Worm (Caenorhabditis elegans) whole organism, L4 larva: ENCODE results near the gene C08B6.11.

Source experiments
- F37D6.2 ChIP-seq: sonication (generic microtip); optimal IDR thresholded peaks from 2 replicates; lab custom pipeline; 2016; ENCODE audit warnings: mild to moderate bottlenecking, missing genetic modification characterization, missing compliant biosample characterization
- T20F7.1 ChIP-seq: fragments of 200-800 bp; sonication (Bioruptor generic); optimal IDR thresholded peaks from 2 replicates; lab custom pipeline; 2018; ENCODE audit warnings: mild to moderate bottlenecking, missing genetic modification characterization, missing compliant biosample characterization
- Y5F2A.4 ChIP-seq: fragments of 200-800 bp; sonication (Bioruptor generic); optimal IDR thresholded peaks from 2 replicates; lab custom pipeline; 2018; ENCODE audit warnings: mild to moderate bottlenecking, missing genetic modification characterization, missing compliant biosample characterization
- Y75B8A.6 ChIP-seq: fragments of 200-800 bp; sonication (Bioruptor generic); IDR thresholded peaks from 2 replicates; pipeline ENCODE4 v1.3.6; 2022; ENCODE audit warnings: missing genetic modification reagents, missing genetic modification characterization, missing compliant biosample characterization
- aha-1 ChIP-seq: fragments of 150-350 bp; peaks from one replicate; lab custom pipeline; 2014; ENCODE audit warnings: missing biosample characterization, missing genetic modification characterization
- attf-4 ChIP-seq: sonication (generic microtip); optimal IDR thresholded peaks from 3 replicates; lab custom pipeline; 2017; ENCODE audit warnings: missing biosample characterization, missing genetic modification characterization
- ceh-32 ChIP-seq: sonication (generic microtip); optimal IDR thresholded peaks from 2 replicates; lab custom pipeline; 2016; ENCODE audit warnings: mild to moderate bottlenecking, missing genetic modification characterization, missing compliant biosample characterization; ENCODE audit not compliant: poor library complexity
- cey-2 ChIP-seq: sonication (generic microtip); optimal IDR thresholded peaks from 3 replicates; lab custom pipeline; 2017; ENCODE audit warnings: missing genetic modification characterization, mild to moderate bottlenecking, missing compliant biosample characterization, antibody characterized with exemption, borderline replicate concordance; ENCODE audit not compliant: insufficient read depth
- daf-12 ChIP-seq: fragments of 150-350 bp; optimal IDR thresholded peaks from 2 replicates; lab custom pipeline; 2014; ENCODE audit warnings: missing biosample characterization, missing genetic modification reagents, missing genetic modification characterization
- daf-16 ChIP-seq, 3 experiments: sonication (generic microtip); optimal IDR thresholded peaks; 2 replicates each; lab custom pipeline; 2016 to 2017; ENCODE audit warnings: missing genetic modification characterization in 3 of 3, missing genetic modification reagents in 3 of 3, mild to moderate bottlenecking in 2 of 3, missing compliant biosample characterization in 2 of 3, missing biosample characterization in 1 of 3, moderate library complexity in 1 of 3
- dmd-8 ChIP-seq: fragments of 200-800 bp; sonication (Bioruptor generic); IDR thresholded peaks from 2 replicates; pipeline ENCODE4 v1.3.6; 2022; ENCODE audit warnings: missing genetic modification characterization, missing compliant biosample characterization
- dpl-1 ChIP-seq: fragments of 150-350 bp; optimal IDR thresholded peaks from 2 replicates; lab custom pipeline; 2014; ENCODE audit warnings: missing biosample characterization, missing genetic modification reagents, missing genetic modification characterization
- egl-27 ChIP-seq: sonication (generic microtip); optimal IDR thresholded peaks from 3 replicates; lab custom pipeline; 2017; ENCODE audit warnings: missing biosample characterization, missing genetic modification reagents, missing genetic modification characterization
- egl-43 ChIP-seq: fragments of 200-800 bp; sonication (Bioruptor generic); IDR thresholded peaks from 2 replicates; pipeline ENCODE4 v1.3.6; 2022; ENCODE audit warnings: missing genetic modification reagents, missing genetic modification characterization, missing compliant biosample characterization
- fkh-10 ChIP-seq: fragments of 150-350 bp; optimal IDR thresholded peaks from 2 replicates; lab custom pipeline; 2014; ENCODE audit warnings: missing biosample characterization, missing genetic modification reagents, missing genetic modification characterization
- fos-1 ChIP-seq: fragments of 150-350 bp; optimal IDR thresholded peaks from 2 replicates; lab custom pipeline; 2014; ENCODE audit warnings: missing biosample characterization, missing genetic modification characterization
- hif-1 ChIP-seq, 2 experiments: sonication (generic microtip); optimal IDR thresholded peaks; 2 replicates each; lab custom pipeline; 2016 to 2017; ENCODE audit warnings: missing compliant biosample characterization in 2 of 2, missing genetic modification characterization in 2 of 2, missing genetic modification reagents in 2 of 2, missing genotype in 2 of 2, mild to moderate bottlenecking in 1 of 2
- hlh-11 ChIP-seq: fragments of 200-800 bp; sonication (Bioruptor generic); optimal IDR thresholded peaks from 2 replicates; lab custom pipeline; 2018; ENCODE audit warnings: mild to moderate bottlenecking, missing genetic modification characterization, missing compliant biosample characterization
- hlh-30 ChIP-seq: sonication (generic microtip); optimal IDR thresholded peaks from 2 replicates; lab custom pipeline; 2017; ENCODE audit warnings: antibody characterized with exemption, mild to moderate bottlenecking, missing genetic modification characterization, missing compliant biosample characterization; ENCODE audit not compliant: insufficient read depth
- jun-1 ChIP-seq: fragments of 150-350 bp; optimal IDR thresholded peaks from 2 replicates; lab custom pipeline; 2014; ENCODE audit warnings: missing biosample characterization, missing genetic modification reagents, missing genetic modification characterization
- lin-1 ChIP-seq: fragments of 200-800 bp; sonication (Bioruptor generic); IDR thresholded peaks from 2 replicates; pipeline ENCODE4 v1.3.6; 2022; ENCODE audit warnings: missing genetic modification reagents, missing genetic modification characterization, missing compliant biosample characterization
- lin-13 ChIP-seq: fragments of 150-350 bp; optimal IDR thresholded peaks from 2 replicates; lab custom pipeline; 2014; ENCODE audit warnings: missing biosample characterization, missing genetic modification reagents, missing genetic modification characterization
- lin-38 ChIP-seq: fragments of 200-800 bp; sonication (Bioruptor generic); IDR thresholded peaks from 2 replicates; pipeline ENCODE4 v1.3.6; 2022; ENCODE audit warnings: missing genetic modification reagents, missing genetic modification characterization, missing compliant biosample characterization
- madf-5 ChIP-seq, 2 experiments: fragments of 200-800 bp; sonication (Bioruptor generic); IDR thresholded peaks; 2 replicates each; pipeline ENCODE4 v1.3.6; 2022; ENCODE audit warnings: missing compliant biosample characterization in 2 of 2, missing genetic modification characterization in 2 of 2
- madf-9 ChIP-seq: fragments of 200-800 bp; sonication (Bioruptor generic); conservative IDR thresholded peaks from 2 replicates; pipeline ENCODE4 v1.3.6; 2022; ENCODE audit warnings: missing genetic modification reagents, missing genetic modification characterization, missing compliant biosample characterization
- mep-1 ChIP-seq: fragments of 150-350 bp; sonication (generic microtip); optimal IDR thresholded peaks from 3 replicates; lab custom pipeline; 2014; ENCODE audit warnings: missing biosample characterization, missing genetic modification characterization
- nhr-10 ChIP-seq: fragments of 150-350 bp; optimal IDR thresholded peaks from 2 replicates; lab custom pipeline; 2014; ENCODE audit warnings: missing biosample characterization, missing genetic modification characterization
- nhr-11 ChIP-seq: fragments of 150-350 bp; optimal IDR thresholded peaks from 2 replicates; lab custom pipeline; 2014; ENCODE audit warnings: missing biosample characterization, missing genetic modification characterization
- saeg-2 ChIP-seq: fragments of 200-800 bp; sonication (Bioruptor generic); IDR thresholded peaks from 2 replicates; pipeline ENCODE4 v1.3.6; 2022; ENCODE audit warnings: missing genetic modification reagents, missing genetic modification characterization, missing compliant biosample characterization
- snpc-4 ChIP-seq: fragments of 150-350 bp; optimal IDR thresholded peaks from 2 replicates; lab custom pipeline; 2014; ENCODE audit warnings: missing biosample characterization, missing genetic modification characterization
- tag-97 ChIP-seq: fragments of 200-800 bp; sonication (Bioruptor generic); IDR thresholded peaks from 2 replicates; pipeline ENCODE4 v1.3.6; 2022; ENCODE audit warnings: missing genetic modification characterization, missing compliant biosample characterization
- tra-1 ChIP-seq: fragments of 200-800 bp; sonication (Bioruptor generic); IDR thresholded peaks from 2 replicates; pipeline ENCODE4 v1.3.6; 2022; ENCODE audit warnings: missing genetic modification reagents, missing genetic modification characterization, missing compliant biosample characterization
- unc-39 ChIP-seq: sonication (generic microtip); optimal IDR thresholded peaks from 2 replicates; lab custom pipeline; 2017; ENCODE audit warnings: missing biosample characterization, missing genetic modification characterization
- unc-62 ChIP-seq, 3 experiments: fragments of 150-350 bp in 1 of 3; sonication (generic microtip); optimal IDR thresholded peaks in 2 of 3; peaks in 1 of 3; 1 replicate in 1 of 3; 2 replicates in 2 of 3; lab custom pipeline; 2014 to 2017; ENCODE audit warnings: missing biosample characterization in 3 of 3, missing genetic modification characterization in 3 of 3, missing genetic modification reagents in 3 of 3, missing genotype in 1 of 3
- zip-2 ChIP-seq: fragments of 150-350 bp; optimal IDR thresholded peaks from 2 replicates; lab custom pipeline; 2014; ENCODE audit warnings: missing biosample characterization, missing genetic modification characterization
- ztf-11 ChIP-seq: fragments of 150-350 bp; optimal IDR thresholded peaks from 2 replicates; lab custom pipeline; 2014; ENCODE audit warnings: missing biosample characterization, missing genetic modification characterization

Gene C08B6.11

DNA sequence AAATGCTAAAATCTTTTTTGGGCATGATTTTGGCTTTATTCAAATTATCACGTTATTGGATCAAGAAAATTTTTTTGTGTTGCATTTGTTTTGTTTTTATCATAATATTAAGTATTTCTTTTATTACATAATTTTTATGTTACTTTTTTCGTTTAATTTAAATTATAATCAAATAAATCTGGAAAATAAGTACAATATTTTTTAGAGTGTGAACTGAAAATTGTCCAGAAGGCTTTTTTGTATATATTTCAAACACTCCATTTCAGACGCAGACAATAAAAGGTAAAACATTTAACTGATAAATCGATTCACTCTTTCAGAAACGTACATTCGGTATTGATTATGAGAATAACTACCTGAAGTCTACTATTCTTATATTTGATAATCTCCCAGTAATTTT, at the start of gene C08B6.11:
C08B6.11 (plus strand) TSS at position 301 of the 400 bp plus-strand sequence.
- TF ChIP-seq saeg-2 = no peak
- TF ChIP-seq F37D6.2 = no peak
- no peak for TF ChIP-seq fkh-10 (GFP tag; lab: Kevin White, UChicago)
- no peak for TF ChIP-seq madf-5 (GFP tag; IDR thresholded peaks at IDR 0.05; lab: Robert Waterston, UW)
- no peak for TF ChIP-seq hlh-11 (tag; lab: Kevin White, UChicago)
- no peak for TF ChIP-seq lin-1
- no peak for TF ChIP-seq aha-1 (tag; lab: Kevin White, UChicago)
- TF ChIP-seq mep-1 (tag; lab: Kevin White, UChicago) = no peak

DNA sequence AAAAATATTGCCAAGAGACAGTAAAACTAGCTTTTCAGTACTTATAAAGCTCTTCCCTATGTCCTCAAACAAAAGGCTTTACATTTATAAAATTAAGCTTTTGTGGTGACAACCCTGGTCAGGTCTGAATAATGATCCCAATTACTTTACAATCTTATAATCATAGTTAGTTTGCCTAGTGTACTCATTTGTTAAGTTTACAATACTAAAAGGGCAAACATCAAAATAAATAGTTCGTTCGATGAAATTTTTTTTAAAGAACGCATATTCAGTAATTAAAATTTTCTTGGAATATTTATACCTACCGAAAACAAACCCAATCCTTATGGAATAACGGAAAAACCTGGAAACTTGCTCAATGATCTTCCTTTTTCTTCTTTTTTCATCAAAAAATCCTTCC, 48.7 kb upstream of the C08B6.11 start:
- TF ChIP-seq hlh-30 (tag; lab: Kevin White, UChicago) = no peak
- TF ChIP-seq attf-4 (tag; lab: Kevin White, UChicago) = no peak
- TF ChIP-seq unc-62 (GFP tag; optimal IDR thresholded peaks at IDR 0.05 in 1 of 2; lab: Kevin White, UChicago) = peak in 1 of 2 experiments; percentile 75
- TF ChIP-seq unc-62 (tag; optimal IDR thresholded peaks at IDR 0.05; lab: Kevin White, UChicago) = no peak
- TF ChIP-seq, all 104 proteins: peak for 1

DNA sequence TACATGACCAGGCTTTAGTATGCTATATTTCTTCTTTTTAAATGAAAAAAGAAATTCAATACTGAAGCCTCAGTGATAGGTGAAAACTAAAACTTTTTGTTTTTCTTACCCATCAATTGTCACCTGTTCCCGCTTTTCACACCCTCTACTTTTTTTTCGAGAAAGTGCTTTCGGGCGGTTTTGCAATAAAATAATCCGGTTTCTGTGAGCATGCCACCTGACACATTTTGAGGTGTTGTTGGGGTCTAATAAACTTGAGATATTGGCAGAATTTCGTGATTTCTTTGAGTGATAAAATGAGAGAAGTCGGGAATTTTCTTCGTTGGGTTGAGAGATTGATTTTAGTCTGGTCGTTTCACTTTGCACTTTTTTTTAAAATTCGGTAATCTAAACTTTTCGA, 47.4 kb upstream of the C08B6.11 start:
- TF ChIP-seq aha-1 (tag; lab: Kevin White, UChicago) (peak; percentile 2), ceh-32 (tag; lab: Kevin White, UChicago) (no peak), hif-1 (tag; optimal IDR thresholded peaks at IDR 0.05; lab: Kevin White, UChicago) (no peak), zip-2 (no peak), tag-97 (no peak), daf-12 (tag; lab: Kevin White, UChicago) (no peak), daf-16 (GFP tag; optimal IDR thresholded peaks at IDR 0.05; lab: Kevin White, UChicago) (peak in 1 of 2 experiments; percentile 52), daf-16 (tag; optimal IDR thresholded peaks at IDR 0.05; lab: Kevin White, UChicago) (no peak), nhr-11 (tag; lab: Kevin White, UChicago) (no peak), egl-43 (GFP tag; lab: Robert Waterston, UW) (no peak), tra-1 (no peak), ztf-11 (tag; lab: Kevin White, UChicago) (no peak), hlh-30 (tag; lab: Kevin White, UChicago) (no peak), dmd-8 (GFP tag; lab: Robert Waterston, UW) (no peak), egl-27 (no peak)

DNA sequence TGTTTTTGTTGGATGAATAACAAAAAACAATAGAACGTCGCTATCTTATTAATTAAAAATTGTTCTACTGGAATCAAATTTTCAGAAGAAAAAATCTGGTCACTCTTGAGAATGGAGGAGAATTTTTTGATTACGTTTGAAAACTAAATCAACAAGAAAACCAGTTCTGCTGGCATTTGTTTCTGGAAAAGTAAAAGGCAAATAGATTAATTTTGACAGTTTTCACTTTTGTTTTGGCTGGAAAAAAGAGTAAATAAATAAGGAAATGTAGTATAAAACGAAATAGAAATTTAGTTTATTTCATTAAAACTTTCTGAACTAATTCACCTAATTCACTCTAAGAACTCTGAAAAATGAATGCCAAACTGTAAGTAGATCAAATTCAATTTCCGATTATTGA, 43.2 kb upstream of the C08B6.11 start, which contains the start of gene fipr-13:
fipr-13 (plus strand) TSS at position 301 of the 400 bp plus-strand sequence.
- TF ChIP-seq jun-1 (no peak), snpc-4 (tag; lab: Kevin White, UChicago) (no peak), cey-2 (tag; lab: Kevin White, UChicago) (no peak), dpl-1 (GFP tag; lab: Kevin White, UChicago) (no peak), Y5F2A.4 (no peak), nhr-10 (tag; lab: Kevin White, UChicago) (no peak), fos-1 (tag; lab: Kevin White, UChicago) (no peak), Y75B8A.6 (GFP tag; lab: Robert Waterston, UW) (no peak), madf-9 (no peak), T20F7.1 (GFP tag; lab: Kevin White, UChicago) (no peak), tag-97 (no peak), unc-39 (tag; lab: Kevin White, UChicago) (no peak), lin-38 (no peak), lin-13 (GFP tag; lab: Kevin White, UChicago) (no peak)
